Fruit fly (Drosophila melanogaster) whole organism, embryonic: ENCODE measurements around the gene da.

Experiments
- Ada2b ChIP-seq: fragments of 200-800 bp; sonication (Bioruptor generic); IDR thresholded peaks from 2 replicates; pipeline ENCODE4 v1.3.6; 2022; ENCODE audit warnings: missing biosample characterization, missing genetic modification characterization
- Adf1 ChIP-seq: fragments of 200-800 bp; sonication (Bioruptor generic); IDR thresholded peaks from 2 replicates; pipeline ENCODE4 v1.3.6; 2022; ENCODE audit warnings: missing biosample characterization, missing genetic modification characterization
- BEAF-32 ChIP-seq: fragments of 200-800 bp; sonication (Bioruptor generic); optimal IDR thresholded peaks from 3 replicates; lab custom pipeline; 2017; ENCODE audit warnings: missing biosample characterization, missing genetic modification characterization, mild to moderate bottlenecking, moderate library complexity, missing genetic modification reagents
- CG10462 ChIP-seq: fragments of 200-800 bp; sonication (Bioruptor generic); optimal IDR thresholded peaks from 2 replicates; lab custom pipeline; 2016; ENCODE audit warnings: missing biosample characterization, missing genetic modification characterization
- CG10979 ChIP-seq: fragments of 200-800 bp; sonication (Bioruptor generic); optimal IDR thresholded peaks from 2 replicates; lab custom pipeline; 2018; ENCODE audit warnings: missing biosample characterization, mild to moderate bottlenecking, missing genetic modification characterization, moderate library complexity
- CG12104 ChIP-seq: fragments of 200-800 bp; sonication (Bioruptor generic); optimal IDR thresholded peaks from 3 replicates; lab custom pipeline; 2016; ENCODE audit warnings: missing biosample characterization, missing genetic modification characterization
- CG12942 ChIP-seq: fragments of 200-800 bp; sonication (Bioruptor generic); optimal IDR thresholded peaks from 3 replicates; lab custom pipeline; 2016; ENCODE audit warnings: missing biosample characterization, missing genetic modification characterization
- CG15514 ChIP-seq: fragments of 200-800 bp; sonication (Bioruptor generic); optimal IDR thresholded peaks from 3 replicates; lab custom pipeline; 2017; ENCODE audit warnings: missing biosample characterization, missing genetic modification characterization, mild to moderate bottlenecking, moderate library complexity, missing genetic modification reagents
- CG15696 ChIP-seq: fragments of 200-800 bp; sonication (Bioruptor generic); optimal IDR thresholded peaks from 2 replicates; lab custom pipeline; 2019; ENCODE audit warnings: missing biosample characterization, mild to moderate bottlenecking, missing genetic modification characterization, moderate library complexity
- CG1602 ChIP-seq: fragments of 200-800 bp; sonication (Bioruptor generic); optimal IDR thresholded peaks from 3 replicates; lab custom pipeline; 2016; ENCODE audit warnings: missing biosample characterization, missing genetic modification characterization
- CG18619 ChIP-seq: fragments of 200-800 bp; sonication (Bioruptor generic); optimal IDR thresholded peaks from 3 replicates; lab custom pipeline; 2017; ENCODE audit warnings: missing biosample characterization, mild to moderate bottlenecking, missing genetic modification characterization
- CG2116 ChIP-seq: fragments of 200-800 bp; sonication (Bioruptor generic); optimal IDR thresholded peaks from 3 replicates; lab custom pipeline; 2018; ENCODE audit warnings: missing biosample characterization, mild to moderate bottlenecking, missing genetic modification characterization
- CG2120 ChIP-seq: fragments of 200-800 bp; sonication (Bioruptor generic); optimal IDR thresholded peaks from 3 replicates; lab custom pipeline; 2016; ENCODE audit warnings: missing biosample characterization, missing genetic modification characterization
- CG30431 ChIP-seq: fragments of 200-800 bp; sonication (Bioruptor generic); optimal IDR thresholded peaks from 2 replicates; lab custom pipeline; 2017; ENCODE audit warnings: missing biosample characterization, missing genetic modification characterization
- CG3163 ChIP-seq: fragments of 200-800 bp; sonication (Bioruptor generic); optimal IDR thresholded peaks from 3 replicates; lab custom pipeline; 2016; ENCODE audit warnings: missing biosample characterization, missing genetic modification characterization
- CG5180 ChIP-seq: fragments of 200-800 bp; sonication (Bioruptor generic); optimal IDR thresholded peaks from 3 replicates; lab custom pipeline; 2017; ENCODE audit warnings: missing biosample characterization, missing genetic modification characterization, mild to moderate bottlenecking, moderate library complexity, missing genetic modification reagents
- CG7556 ChIP-seq: fragments of 200-800 bp; sonication (Bioruptor generic); optimal IDR thresholded peaks from 2 replicates; lab custom pipeline; 2017; ENCODE audit warnings: missing biosample characterization, mild to moderate bottlenecking, missing genetic modification characterization
- CG7839 ChIP-seq: fragments of 200-800 bp; sonication (Bioruptor generic); optimal IDR thresholded peaks from 3 replicates; lab custom pipeline; 2018; ENCODE audit warnings: missing biosample characterization, mild to moderate bottlenecking, missing genetic modification characterization, moderate library complexity
- CG8359 ChIP-seq: fragments of 200-800 bp; sonication (Bioruptor generic); optimal IDR thresholded peaks from 2 replicates; lab custom pipeline; 2017; ENCODE audit warnings: missing biosample characterization, mild to moderate bottlenecking, missing genetic modification characterization, borderline replicate concordance
- CG8924 ChIP-seq: fragments of 200-800 bp; optimal IDR thresholded peaks from 3 replicates; lab custom pipeline; 2019; ENCODE audit warnings: missing biosample characterization, mild to moderate bottlenecking, missing genetic modification characterization, moderate library complexity
- CG9437 ChIP-seq: fragments of 200-800 bp; sonication (Bioruptor generic); optimal IDR thresholded peaks from 2 replicates; lab custom pipeline; 2018; ENCODE audit warnings: missing biosample characterization, mild to moderate bottlenecking, missing genetic modification characterization
- Deaf1 ChIP-seq: fragments of 200-800 bp; optimal IDR thresholded peaks from 3 replicates; lab custom pipeline; 2019; ENCODE audit warnings: missing biosample characterization, mild to moderate bottlenecking, missing genetic modification characterization, moderate library complexity
- Dfd ChIP-seq, 2 experiments: fragments of >200 bp; optimal IDR thresholded peaks; 2 replicates each; lab custom pipeline; 2017; ENCODE audit warnings: missing biosample characterization in 2 of 2, missing genetic modification characterization in 2 of 2
- E2f1 ChIP-seq: fragments of 200-800 bp; sonication (Bioruptor generic); IDR thresholded peaks from 2 replicates; pipeline ENCODE4 v1.3.6; 2022; ENCODE audit warnings: missing biosample characterization, missing genetic modification characterization
- ERR ChIP-seq: fragments of 200-800 bp; sonication (Bioruptor generic); optimal IDR thresholded peaks from 2 replicates; lab custom pipeline; 2016; ENCODE audit warnings: missing biosample characterization, missing genetic modification characterization
- Hr39 ChIP-seq: fragments of >200 bp; optimal IDR thresholded peaks from 2 replicates; lab custom pipeline; 2017
- Nf-YC ChIP-seq: fragments of 200-800 bp; optimal IDR thresholded peaks from 3 replicates; lab custom pipeline; 2019; ENCODE audit warnings: missing biosample characterization, mild to moderate bottlenecking, missing genetic modification characterization, moderate library complexity
- Optix ChIP-seq: fragments of 200-800 bp; sonication (Bioruptor generic); IDR thresholded peaks from 3 replicates; pipeline ENCODE4 v1.3.6; 2022; ENCODE audit warnings: missing biosample characterization, missing genetic modification characterization
- Pdp1 ChIP-seq, 2 experiments: fragments of 200-800 bp; sonication (Bioruptor generic); optimal IDR thresholded peaks; 3 replicates each; lab custom pipeline; 2016; ENCODE audit warnings: missing biosample characterization in 2 of 2, missing genetic modification characterization in 2 of 2, mild to moderate bottlenecking in 1 of 2, moderate library complexity in 1 of 2
- Six4 ChIP-seq: fragments of 200-800 bp; sonication (Bioruptor generic); optimal IDR thresholded peaks from 2 replicates; lab custom pipeline; 2016; ENCODE audit warnings: missing biosample characterization, missing genetic modification characterization
- Trl ChIP-seq, 3 experiments: fragments of >200 bp in 2 of 3; fragments of 200-800 bp in 1 of 3; sonication (Bioruptor generic) in 1 of 3; optimal IDR thresholded peaks; 2 replicates in 1 of 3; 3 replicates in 2 of 3; lab custom pipeline; 2016 to 2017; ENCODE audit warnings: missing biosample characterization in 1 of 3, missing genetic modification characterization in 1 of 3
- aop ChIP-seq: fragments of 200-800 bp; sonication (Bioruptor generic); IDR thresholded peaks from 2 replicates; pipeline ENCODE4 v1.3.6; 2022; ENCODE audit warnings: missing biosample characterization, missing genetic modification characterization
- cg ChIP-seq: fragments of 200-800 bp; sonication (Bioruptor generic); optimal IDR thresholded peaks from 3 replicates; lab custom pipeline; 2019; ENCODE audit warnings: missing biosample characterization, mild to moderate bottlenecking, missing genetic modification characterization, moderate library complexity
- esg ChIP-seq: fragments of 200-800 bp; sonication (Bioruptor generic); conservative IDR thresholded peaks from 2 replicates; pipeline ENCODE4 v1.3.6; 2022; ENCODE audit warnings: missing biosample characterization, missing genetic modification characterization
- ewg ChIP-seq: fragments of 200-800 bp; sonication (Bioruptor generic); optimal IDR thresholded peaks from 3 replicates; lab custom pipeline; 2017; ENCODE audit warnings: mild to moderate bottlenecking, missing biosample characterization, missing genetic modification reagents, missing genetic modification characterization
- fd64A ChIP-seq: fragments of 200-800 bp; sonication (Bioruptor generic); optimal IDR thresholded peaks from 3 replicates; lab custom pipeline; 2018; ENCODE audit warnings: missing biosample characterization, mild to moderate bottlenecking, missing genetic modification characterization
- gt ChIP-seq: fragments of 200-800 bp; sonication (Bioruptor generic); IDR thresholded peaks from 2 replicates; pipeline ENCODE4 v1.3.6; 2022; ENCODE audit warnings: missing biosample characterization, missing genetic modification characterization
- knrl ChIP-seq: fragments of 200-800 bp; sonication (Bioruptor generic); IDR thresholded peaks from 3 replicates; pipeline ENCODE4 v1.3.6; 2022; ENCODE audit warnings: missing biosample characterization, missing genetic modification characterization; ENCODE audit not compliant: partially characterized antibody
- mirr ChIP-seq: fragments of 200-800 bp; sonication (Bioruptor generic); optimal IDR thresholded peaks from 3 replicates; lab custom pipeline; 2018; ENCODE audit warnings: missing biosample characterization, mild to moderate bottlenecking, missing genetic modification characterization
- odd ChIP-seq: fragments of 200-800 bp; sonication (Bioruptor generic); optimal IDR thresholded peaks from 2 replicates; lab custom pipeline; 2017; ENCODE audit warnings: missing biosample characterization, mild to moderate bottlenecking, missing genetic modification characterization
- scrt ChIP-seq: fragments of 200-800 bp; sonication (Bioruptor generic); optimal IDR thresholded peaks from 2 replicates; lab custom pipeline; 2018; ENCODE audit warnings: missing biosample characterization, mild to moderate bottlenecking, missing genetic modification characterization, moderate library complexity
- sisA ChIP-seq: fragments of 200-800 bp; sonication (Bioruptor generic); IDR thresholded peaks from 2 replicates; pipeline ENCODE4 v1.3.6; 2022; ENCODE audit warnings: missing biosample characterization, missing genetic modification characterization
- sob ChIP-seq: fragments of 200-800 bp; sonication (Bioruptor generic); IDR thresholded peaks from 2 replicates; pipeline ENCODE4 v1.3.6; 2022; ENCODE audit warnings: missing biosample characterization, missing genetic modification characterization
- tap ChIP-seq: fragments of 200-800 bp; optimal IDR thresholded peaks from 3 replicates; lab custom pipeline; 2019; ENCODE audit warnings: missing biosample characterization, mild to moderate bottlenecking, missing genetic modification characterization, moderate library complexity
- tll ChIP-seq, 2 experiments: fragments of 200-800 bp in 1 of 2; fragments of >200 bp in 1 of 2; sonication (Bioruptor generic) in 1 of 2; optimal IDR thresholded peaks; 2 replicates each; lab custom pipeline; 2017 to 2019; ENCODE audit warnings: missing biosample characterization in 2 of 2, missing genetic modification characterization in 2 of 2, mild to moderate bottlenecking in 1 of 2, moderate library complexity in 1 of 2
- usp ChIP-seq: fragments of >200 bp; optimal IDR thresholded peaks from 2 replicates; lab custom pipeline; 2017; ENCODE audit warnings: missing biosample characterization, missing genetic modification characterization

da gene

DNA sequence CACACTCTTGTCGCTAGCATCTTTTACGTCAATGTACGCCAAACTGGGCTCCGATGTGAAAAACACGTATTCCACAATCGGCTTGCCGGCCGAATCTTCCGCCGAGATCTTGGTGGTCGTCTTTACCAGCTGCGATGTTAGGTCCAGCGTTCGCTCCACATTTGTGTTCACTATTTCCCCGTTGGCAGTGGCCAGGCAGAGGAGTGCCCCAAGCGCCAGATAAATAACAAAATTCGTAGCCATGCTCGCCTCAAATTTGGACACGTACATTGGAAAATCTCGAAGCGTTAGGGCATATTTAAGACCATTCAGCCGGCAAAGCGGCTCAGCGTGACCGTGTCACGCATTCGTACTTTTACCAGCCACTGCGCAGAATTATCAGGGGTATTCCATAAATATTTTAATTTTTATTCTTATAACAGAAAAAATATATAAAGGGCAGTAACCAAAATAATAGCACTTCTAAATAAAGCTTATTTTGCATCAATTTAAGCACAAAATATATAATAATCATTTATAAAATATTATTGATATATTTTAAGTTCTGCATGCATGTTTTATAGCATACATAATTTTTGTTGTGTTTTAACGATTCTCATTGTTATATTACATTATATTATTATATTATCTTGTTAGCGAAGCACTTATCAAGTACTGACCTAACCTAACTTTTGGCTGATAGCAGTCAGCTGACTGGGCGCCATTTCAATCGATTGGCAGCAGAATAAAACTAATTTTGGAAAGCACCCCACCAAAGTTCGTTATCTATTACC lies 12.3 kb upstream of the da start, which contains the start of the genes CG33303 and dpr19 (continued):
- TF ChIP-seq gt (GFP tag; lab: Robert Waterston, UW) (no peak), E2f1 (peak; percentile 60), ERR (no peak), CG12942 (GFP tag; lab: Kevin White, UChicago) (peak; percentile 38), CG10462 (GFP tag; lab: Kevin White, UChicago) (peak; percentile 20), CG15696 (tag; lab: Kevin White, UChicago) (peak; percentile 79), esg (GFP tag; lab: Robert Waterston, UW) (peak; percentile 58), CG8359 (GFP tag; lab: Kevin White, UChicago) (peak; percentile 9), CG10979 (tag; lab: Kevin White, UChicago) (peak; percentile 84), CG7839 (tag; lab: Kevin White, UChicago) (peak; percentile 83), odd (GFP tag; lab: Kevin White, UChicago) (peak; percentile 53), CG18619 (GFP tag; lab: Kevin White, UChicago) (peak; percentile 68), CG3163 (GFP tag; lab: Kevin White, UChicago) (no peak), Ada2b (GFP tag; lab: Robert Waterston, UW) (peak; percentile 42), fd64A (GFP tag; lab: Kevin White, UChicago) (no peak), CG30431 (GFP tag; lab: Kevin White, UChicago) (no peak), CG12104 (GFP tag; lab: Kevin White, UChicago) (peak; percentile 49), sisA (GFP tag; lab: Robert Waterston, UW) (0 out of 2 replicates have a peak, but pooled peaks have one; percentile 27), Adf1 (GFP tag; lab: Robert Waterston, UW) (no peak), tap (tag; lab: Kevin White, UChicago) (peak; percentile 76), aop (GFP tag; lab: Robert Waterston, UW) (no peak), CG2116 (peak; percentile 55), Optix (GFP tag; lab: Robert Waterston, UW) (no peak), knrl (GFP tag; lab: Robert Waterston, UW) (no peak), Nf-YC (tag; lab: Kevin White, UChicago) (peak; percentile 79), sob (GFP tag; lab: Robert Waterston, UW) (peak; percentile 29; the same call in 1 of the 2 replicates)

DNA sequence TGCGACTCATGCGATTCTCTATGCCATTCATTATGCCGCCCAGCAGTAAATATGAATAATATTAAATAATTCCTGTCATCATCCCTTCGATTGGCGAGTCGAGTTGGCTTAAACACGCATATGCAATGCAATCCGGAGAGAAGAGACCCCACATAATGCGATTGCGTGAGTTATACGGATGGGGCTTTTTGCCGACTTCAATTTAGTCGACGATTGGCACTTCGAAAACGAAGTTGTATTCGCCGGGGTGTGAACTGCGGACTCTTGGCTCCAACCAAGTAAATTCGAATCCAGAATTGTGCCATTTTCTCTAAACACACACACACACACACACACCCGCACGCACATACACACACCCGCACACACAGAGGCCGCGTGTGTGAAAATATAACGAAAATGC lies 11.6 kb upstream of the da start:
- TF ChIP-seq mirr (GFP tag; lab: Kevin White, UChicago) (no peak), BEAF-32 (no peak), Deaf1 (peak; percentile 83), usp (GFP tag; lab: Kevin White, UChicago) (no peak), Hr39 (lab: Kevin White, UChicago) (no peak), CG9437 (GFP tag; lab: Kevin White, UChicago) (no peak), Trl (optimal IDR thresholded peaks at IDR 0.05; lab: Kevin White, UChicago) (no peak), Trl (GFP tag; optimal IDR thresholded peaks at IDR 0.05; lab: Kevin White, UChicago) (peak; percentile 1), CG7556 (no peak), cg (GFP tag; lab: Kevin White, UChicago) (peak; percentile 65), CG1602 (GFP tag; lab: Kevin White, UChicago) (no peak), tll (GFP tag; optimal IDR thresholded peaks at IDR 0.05; lab: Kevin White, UChicago) (no peak), ewg (GFP tag; lab: Kevin White, UChicago) (peak; percentile 90), Six4 (GFP tag; lab: Kevin White, UChicago) (no peak), CG8924 (tag; lab: Kevin White, UChicago) (no peak), scrt (GFP tag; lab: Kevin White, UChicago) (no peak), CG5180 (GFP tag; lab: Kevin White, UChicago) (no peak), Pdp1 (GFP tag; optimal IDR thresholded peaks at IDR 0.05; lab: Kevin White, UChicago) (peak in 1 of 2 experiments; percentile 40), Dfd (GFP tag; optimal IDR thresholded peaks at IDR 0.05; lab: Kevin White, UChicago) (peak in 1 of 2 experiments; percentile 8), CG2120 (GFP tag; lab: Kevin White, UChicago) (no peak), CG15514 (no peak)
